Fruit fly (Drosophila melanogaster) whole organism, embryonic: ENCODE measurements around the gene CG31431.

ENCODE experiments used
- Atf-2 ChIP-seq: fragments of 200-800 bp; sonication (Bioruptor generic); optimal IDR thresholded peaks from 2 replicates; lab custom pipeline; 2016; ENCODE audit warnings: missing biosample characterization, missing genetic modification characterization
- CG10209 ChIP-seq: fragments of 200-800 bp; sonication (Bioruptor generic); optimal IDR thresholded peaks from 3 replicates; lab custom pipeline; 2017; ENCODE audit warnings: missing biosample characterization, mild to moderate bottlenecking, missing genetic modification characterization, missing genetic modification reagents
- CG10274 ChIP-seq: fragments of 200-800 bp; sonication (Bioruptor generic); optimal IDR thresholded peaks from 3 replicates; lab custom pipeline; 2017; ENCODE audit warnings: missing biosample characterization, mild to moderate bottlenecking, missing genetic modification characterization
- CG10321 ChIP-seq: fragments of 200-800 bp; sonication (Bioruptor generic); IDR thresholded peaks from 2 replicates; pipeline ENCODE4 v1.3.6; 2022; ENCODE audit warnings: missing biosample characterization, missing genetic modification characterization
- CG10565 ChIP-seq: fragments of 200-800 bp; sonication (Bioruptor generic); optimal IDR thresholded peaks from 3 replicates; lab custom pipeline; 2016; ENCODE audit warnings: missing biosample characterization, mild to moderate bottlenecking, missing genetic modification characterization
- CG10959 ChIP-seq: fragments of 200-800 bp; sonication (Bioruptor generic); IDR thresholded peaks from 2 replicates; pipeline ENCODE4 v1.3.6; 2022; ENCODE audit warnings: missing biosample characterization, missing genetic modification characterization
- CG11093 ChIP-seq: fragments of 200-800 bp; sonication (Bioruptor generic); IDR thresholded peaks from 3 replicates; pipeline ENCODE4 v1.3.6; 2022; ENCODE audit warnings: missing biosample characterization, missing genetic modification characterization
- CG11696 ChIP-seq: fragments of 200-800 bp; sonication (Bioruptor generic); IDR thresholded peaks from 2 replicates; pipeline ENCODE4 v1.3.6; 2022; ENCODE audit warnings: missing biosample characterization, missing genetic modification characterization
- CG12942 ChIP-seq: fragments of 200-800 bp; sonication (Bioruptor generic); optimal IDR thresholded peaks from 3 replicates; lab custom pipeline; 2016; ENCODE audit warnings: missing biosample characterization, missing genetic modification characterization
- CG13775 ChIP-seq: fragments of 200-800 bp; sonication (Bioruptor generic); optimal IDR thresholded peaks from 3 replicates; lab custom pipeline; 2017; ENCODE audit warnings: missing biosample characterization, mild to moderate bottlenecking, missing genetic modification characterization
- CG14441 ChIP-seq: fragments of 200-800 bp; sonication (Bioruptor generic); IDR thresholded peaks from 2 replicates; pipeline ENCODE4 v1.3.6; 2022; ENCODE audit warnings: missing biosample characterization, missing genetic modification characterization
- CG15011 ChIP-seq: fragments of 200-800 bp; sonication (Bioruptor generic); optimal IDR thresholded peaks from 3 replicates; lab custom pipeline; 2018; ENCODE audit warnings: missing biosample characterization, mild to moderate bottlenecking, missing genetic modification characterization
- CG18619 ChIP-seq: fragments of 200-800 bp; sonication (Bioruptor generic); optimal IDR thresholded peaks from 3 replicates; lab custom pipeline; 2017; ENCODE audit warnings: missing biosample characterization, mild to moderate bottlenecking, missing genetic modification characterization
- CG2202 ChIP-seq: fragments of 200-800 bp; sonication (Bioruptor generic); optimal IDR thresholded peaks from 2 replicates; lab custom pipeline; 2018; ENCODE audit warnings: missing biosample characterization, mild to moderate bottlenecking, missing genetic modification characterization
- CG2678 ChIP-seq: fragments of 200-800 bp; sonication (Bioruptor generic); optimal IDR thresholded peaks from 3 replicates; lab custom pipeline; 2019; ENCODE audit warnings: missing biosample characterization, mild to moderate bottlenecking, missing genetic modification characterization, moderate library complexity
- CG34376 ChIP-seq: fragments of 200-800 bp; sonication (Bioruptor generic); optimal IDR thresholded peaks from 2 replicates; lab custom pipeline; 2018; ENCODE audit warnings: missing biosample characterization, mild to moderate bottlenecking, missing genetic modification characterization
- CG43689 ChIP-seq: fragments of 200-800 bp; sonication (Bioruptor generic); IDR thresholded peaks from 2 replicates; pipeline ENCODE4 v1.3.6; 2022; ENCODE audit warnings: missing biosample characterization, missing genetic modification characterization
- CG7271 ChIP-seq: fragments of 200-800 bp; sonication (Bioruptor generic); optimal IDR thresholded peaks from 2 replicates; lab custom pipeline; 2018; ENCODE audit warnings: missing biosample characterization, mild to moderate bottlenecking, missing genetic modification characterization, moderate library complexity
- CG7372 ChIP-seq: fragments of 200-800 bp; sonication (Bioruptor generic); IDR thresholded peaks from 2 replicates; pipeline ENCODE4 v1.3.6; 2022; ENCODE audit warnings: missing biosample characterization, missing genetic modification characterization
- CG9932 ChIP-seq: fragments of 200-800 bp; sonication (Bioruptor generic); IDR thresholded peaks from 2 replicates; pipeline ENCODE4 v1.3.6; 2022; ENCODE audit warnings: missing biosample characterization, missing genetic modification characterization
- Doc3 ChIP-seq: fragments of 200-800 bp; sonication (Bioruptor generic); IDR thresholded peaks from 3 replicates; pipeline ENCODE4 v1.3.6; 2022; ENCODE audit warnings: missing biosample characterization, missing genetic modification characterization; ENCODE audit not compliant: partially characterized antibody
- Fer2 ChIP-seq: fragments of 200-800 bp; sonication (Bioruptor generic); optimal IDR thresholded peaks from 2 replicates; lab custom pipeline; 2018; ENCODE audit warnings: missing biosample characterization, mild to moderate bottlenecking, missing genetic modification characterization, moderate library complexity
- Hmx ChIP-seq: fragments of 200-800 bp; sonication (Bioruptor generic); optimal IDR thresholded peaks from 2 replicates; lab custom pipeline; 2016; ENCODE audit warnings: missing biosample characterization, missing genetic modification characterization
- Hr39 ChIP-seq: fragments of >200 bp; optimal IDR thresholded peaks from 2 replicates; lab custom pipeline; 2017
- Lhr ChIP-seq: fragments of 200-800 bp; sonication (Bioruptor generic); optimal IDR thresholded peaks from 3 replicates; lab custom pipeline; 2017; ENCODE audit warnings: mild to moderate bottlenecking, missing biosample characterization, missing genetic modification reagents, missing genetic modification characterization
- Oli ChIP-seq: fragments of 200-800 bp; sonication (Bioruptor generic); optimal IDR thresholded peaks from 2 replicates; lab custom pipeline; 2018; ENCODE audit warnings: missing biosample characterization, mild to moderate bottlenecking, missing genetic modification characterization, moderate library complexity
- PHDP ChIP-seq: fragments of 200-800 bp; sonication (Bioruptor generic); optimal IDR thresholded peaks from 3 replicates; lab custom pipeline; 2018; ENCODE audit warnings: missing biosample characterization, mild to moderate bottlenecking, missing genetic modification characterization, moderate library complexity
- abd-A ChIP-seq: fragments of 200-800 bp; sonication (Bioruptor generic); optimal IDR thresholded peaks from 3 replicates; lab custom pipeline; 2019; ENCODE audit warnings: missing biosample characterization, mild to moderate bottlenecking, missing genetic modification characterization, moderate library complexity
- ash1 ChIP-seq: fragments of 200-800 bp; sonication (Bioruptor generic); optimal IDR thresholded peaks from 2 replicates; lab custom pipeline; 2018; ENCODE audit warnings: missing biosample characterization, mild to moderate bottlenecking, missing genetic modification characterization
- ato ChIP-seq: fragments of 200-800 bp; sonication (Bioruptor generic); IDR thresholded peaks from 2 replicates; pipeline ENCODE4 v1.3.6; 2022; ENCODE audit warnings: missing biosample characterization, missing genetic modification characterization; ENCODE audit not compliant: partially characterized antibody
- bbx ChIP-seq: fragments of 200-800 bp; sonication (Bioruptor generic); IDR thresholded peaks from 2 replicates; pipeline ENCODE4 v1.3.6; 2022; ENCODE audit warnings: missing biosample characterization, missing genetic modification characterization; ENCODE audit not compliant: partially characterized antibody
- br ChIP-seq: fragments of >200 bp; optimal IDR thresholded peaks from 2 replicates; lab custom pipeline; 2017
- crp ChIP-seq, 2 experiments: fragments of 200-800 bp; sonication (Bioruptor generic); optimal IDR thresholded peaks; 2 replicates in 1 of 2; 3 replicates in 1 of 2; lab custom pipeline; 2017; ENCODE audit warnings: missing biosample characterization in 2 of 2, missing genetic modification characterization in 2 of 2, mild to moderate bottlenecking in 1 of 2, moderate library complexity in 1 of 2
- da ChIP-seq: fragments of 200-800 bp; sonication (Bioruptor generic); optimal IDR thresholded peaks from 2 replicates; lab custom pipeline; 2016; ENCODE audit warnings: missing biosample characterization, missing genetic modification characterization
- exex ChIP-seq: fragments of 200-800 bp; sonication (Bioruptor generic); optimal IDR thresholded peaks from 4 replicates; lab custom pipeline; 2018; ENCODE audit warnings: missing biosample characterization, mild to moderate bottlenecking, missing genetic modification characterization, moderate library complexity
- fd3F ChIP-seq: fragments of 200-800 bp; sonication (Bioruptor generic); optimal IDR thresholded peaks from 2 replicates; lab custom pipeline; 2018; ENCODE audit warnings: missing biosample characterization, mild to moderate bottlenecking, missing genetic modification characterization, moderate library complexity
- gcm2 ChIP-seq: fragments of 200-800 bp; sonication (Bioruptor generic); optimal IDR thresholded peaks from 2 replicates; lab custom pipeline; 2016; ENCODE audit warnings: missing biosample characterization, missing genetic modification characterization
- hkb ChIP-seq, 2 experiments: fragments of 200-800 bp in 1 of 2; fragments of >200 bp in 1 of 2; sonication (Bioruptor generic) in 1 of 2; IDR thresholded peaks in 1 of 2; optimal IDR thresholded peaks in 1 of 2; 2 replicates each; pipeline versions ENCODE4 v1.3.6 to Lab custom; 2017 to 2022; ENCODE audit warnings: missing biosample characterization in 1 of 2, missing genetic modification characterization in 1 of 2
- kni ChIP-seq: fragments of 200-800 bp; sonication (Bioruptor generic); optimal IDR thresholded peaks from 3 replicates; lab custom pipeline; 2017; ENCODE audit warnings: mild to moderate bottlenecking, missing biosample characterization, missing genetic modification reagents, missing genetic modification characterization
- oc ChIP-seq: fragments of 200-800 bp; sonication (Bioruptor generic); optimal IDR thresholded peaks from 2 replicates; lab custom pipeline; 2018; ENCODE audit warnings: missing biosample characterization, mild to moderate bottlenecking, missing genetic modification characterization, moderate library complexity
- pan ChIP-seq, 4 experiments: fragments of >200 bp in 3 of 4; fragments of 200-800 bp in 1 of 4; sonication (Bioruptor generic) in 1 of 4; optimal IDR thresholded peaks in 3 of 4; IDR thresholded peaks in 1 of 4; 2 replicates each; pipeline versions ENCODE4 v1.3.6 to Lab custom; 2017 to 2022; ENCODE audit warnings: missing biosample characterization in 2 of 4, missing genetic modification characterization in 2 of 4, mixed read lengths in 1 of 4
- ranshi ChIP-seq: fragments of 200-800 bp; sonication (Bioruptor generic); IDR thresholded peaks from 2 replicates; pipeline ENCODE4 v1.3.6; 2022; ENCODE audit warnings: missing biosample characterization, missing genetic modification characterization
- ro ChIP-seq: fragments of 200-800 bp; sonication (Bioruptor generic); IDR thresholded peaks from 2 replicates; pipeline ENCODE4 v1.3.6; 2022; ENCODE audit warnings: missing biosample characterization, missing genetic modification characterization
- row ChIP-seq: fragments of 200-800 bp; sonication (Bioruptor generic); IDR thresholded peaks from 3 replicates; pipeline ENCODE4 v1.3.6; 2022; ENCODE audit warnings: missing biosample characterization, missing genetic modification characterization
- shn ChIP-seq: fragments of 200-800 bp; sonication (Bioruptor generic); optimal IDR thresholded peaks from 3 replicates; lab custom pipeline; 2016; ENCODE audit warnings: missing biosample characterization, missing genetic modification characterization
- sisA ChIP-seq: fragments of 200-800 bp; sonication (Bioruptor generic); IDR thresholded peaks from 2 replicates; pipeline ENCODE4 v1.3.6; 2022; ENCODE audit warnings: missing biosample characterization, missing genetic modification characterization
- slbo ChIP-seq: fragments of 200-800 bp; sonication (Bioruptor generic); IDR thresholded peaks from 2 replicates; pipeline ENCODE4 v1.3.6; 2022; ENCODE audit warnings: missing biosample characterization, missing genetic modification characterization
- sob ChIP-seq: fragments of 200-800 bp; sonication (Bioruptor generic); IDR thresholded peaks from 2 replicates; pipeline ENCODE4 v1.3.6; 2022; ENCODE audit warnings: missing biosample characterization, missing genetic modification characterization
- zfh2 ChIP-seq: fragments of 200-800 bp; sonication (Bioruptor generic); optimal IDR thresholded peaks from 2 replicates; lab custom pipeline; 2016; ENCODE audit warnings: missing biosample characterization, missing genetic modification characterization

Gene CG31431

DNA sequence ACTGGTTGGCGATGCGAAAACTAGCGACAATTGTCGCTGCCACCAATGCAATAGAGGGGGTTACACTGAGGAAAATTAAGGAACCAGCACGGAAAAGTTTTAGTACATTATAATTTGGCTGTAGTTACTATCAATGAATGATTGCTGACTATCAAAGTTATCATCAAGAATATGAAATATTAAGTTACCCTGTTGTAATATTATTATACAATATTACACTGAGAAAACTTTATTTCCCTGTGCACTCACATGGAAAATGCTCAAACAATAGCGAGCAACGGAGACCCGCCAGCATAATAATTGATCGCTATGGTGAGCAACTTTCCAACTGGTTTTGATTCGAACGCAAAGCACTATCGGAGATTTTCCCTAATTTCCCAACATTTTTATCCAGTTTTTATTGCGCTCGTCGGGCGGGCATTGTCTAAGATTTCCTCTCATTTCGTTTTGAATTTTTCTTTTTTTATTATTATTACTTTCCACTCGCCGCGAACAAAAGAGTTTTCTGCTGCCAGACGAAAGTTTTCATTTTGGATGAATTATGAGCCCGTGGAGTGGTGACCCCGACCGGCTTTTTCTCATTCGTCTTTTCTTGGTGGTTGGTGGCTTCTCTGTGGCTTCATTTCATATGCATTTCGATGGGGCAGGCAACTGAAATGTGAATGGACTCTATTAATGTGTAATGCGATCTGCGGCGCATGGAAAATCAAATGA is 8.2 kb upstream of the CG31431 start (continued):
- peak; percentile 74 for TF ChIP-seq sisA (GFP tag; lab: Robert Waterston, UW)
- peak; percentile 73 for TF ChIP-seq CG10209
- no peak for TF ChIP-seq ash1 (GFP tag; lab: Kevin White, UChicago)
- TF ChIP-seq bbx: no peak
- TF ChIP-seq Fer2: no peak
- TF ChIP-seq slbo (GFP tag; lab: Robert Waterston, UW): no peak
- no peak for TF ChIP-seq Hr39 (lab: Kevin White, UChicago)
- TF ChIP-seq CG18619 (GFP tag; lab: Kevin White, UChicago): peak; percentile 62
- TF ChIP-seq CG13775 (GFP tag; lab: Kevin White, UChicago): peak; percentile 52
- TF ChIP-seq shn: no peak
- no peak for TF ChIP-seq ro (GFP tag; lab: Robert Waterston, UW)
- TF ChIP-seq Atf-2 (GFP tag; lab: Kevin White, UChicago): peak; percentile 15
- peak in 1 of 2 experiments; percentile 19 for TF ChIP-seq crp (GFP tag; optimal IDR thresholded peaks at IDR 0.05; lab: Kevin White, UChicago)
- TF ChIP-seq CG10321 (GFP tag; lab: Robert Waterston, UW): no peak
- peak; percentile 65 for TF ChIP-seq kni (GFP tag; lab: Kevin White, UChicago)
- TF ChIP-seq CG7372: peak; percentile 52; the same call in 1 of the 2 replicates
- no peak for TF ChIP-seq exex (tag; lab: Kevin White, UChicago)
- TF ChIP-seq CG34376 (GFP tag; lab: Kevin White, UChicago): no peak
- 0 out of 2 replicates have a peak, but pooled peaks have one; percentile 19 for TF ChIP-seq CG11696 (GFP tag; lab: Robert Waterston, UW)
- TF ChIP-seq CG14441: peak; percentile 45
- TF ChIP-seq CG43689 (GFP tag; lab: Robert Waterston, UW): 0 out of 2 replicates have a peak, but pooled peaks have one; percentile 16
- TF ChIP-seq CG2202 (tag; lab: Kevin White, UChicago): peak; percentile 83
- no peak for TF ChIP-seq hkb (optimal IDR thresholded peaks at IDR 0.05; lab: Kevin White, UChicago)
- TF ChIP-seq hkb (GFP tag; IDR thresholded peaks at IDR 0.05; lab: Robert Waterston, UW): peak; percentile 86
- peak; percentile 79 for TF ChIP-seq row (GFP tag; lab: Robert Waterston, UW)
- no peak for TF ChIP-seq zfh2 (GFP tag; lab: Kevin White, UChicago)
- no peak for TF ChIP-seq da (GFP tag; lab: Kevin White, UChicago)
- no peak for TF ChIP-seq ato
- peak; percentile 54 for TF ChIP-seq CG10959 (GFP tag; lab: Robert Waterston, UW)
- no peak for TF ChIP-seq CG11093
- peak; percentile 58 for TF ChIP-seq ranshi
- no peak for TF ChIP-seq CG15011 (GFP tag; lab: Kevin White, UChicago)
- peak; percentile 88 for TF ChIP-seq abd-A (tag; lab: Kevin White, UChicago)
- TF ChIP-seq CG10565 (GFP tag; lab: Kevin White, UChicago): no peak
- TF ChIP-seq CG9932 (GFP tag; lab: Robert Waterston, UW): no peak
- TF ChIP-seq CG10274 (GFP tag; lab: Kevin White, UChicago): no peak
- TF ChIP-seq sob (GFP tag; lab: Robert Waterston, UW): peak; percentile 37; the same call in 1 of the 2 replicates
- TF ChIP-seq br (lab: Kevin White, UChicago): no peak
- TF ChIP-seq pan (optimal IDR thresholded peaks at IDR 0.05; lab: Kevin White, UChicago): no peak
- peak in 1 of 2 experiments; percentile 69 for TF ChIP-seq pan (GFP tag; optimal IDR thresholded peaks at IDR 0.05 in 1 of 2, IDR thresholded peaks at IDR 0.05 in 1 of 2)
- TF ChIP-seq PHDP: peak; percentile 84
- peak; percentile 87 for TF ChIP-seq oc
- no peak for TF ChIP-seq gcm2
- TF ChIP-seq CG7271 (tag; lab: Kevin White, UChicago): no peak
- no peak for TF ChIP-seq Doc3
- TF ChIP-seq CG2678 (tag; lab: Kevin White, UChicago): peak; percentile 75
- TF ChIP-seq CG12942 (GFP tag; lab: Kevin White, UChicago): peak; percentile 69
- TF ChIP-seq Hmx: no peak
- TF ChIP-seq Lhr (GFP tag; lab: Kevin White, UChicago): peak; percentile 73
- peak; percentile 88 for TF ChIP-seq Oli (tag; lab: Kevin White, UChicago)
- TF ChIP-seq fd3F (GFP tag; lab: Kevin White, UChicago): no peak
